Fruit fly (Drosophila melanogaster) whole organism, prepupa: ENCODE results near the gene CG31465.

Experiments used
- CG10669 ChIP-seq: fragments of 200-800 bp; sonication (Bioruptor generic); optimal IDR thresholded peaks from 3 replicates; lab custom pipeline; 2018; ENCODE audit warnings: missing biosample characterization, mild to moderate bottlenecking, missing genetic modification characterization, moderate library complexity
- CG11294 ChIP-seq: fragments of 200-800 bp; sonication (Bioruptor generic); IDR thresholded peaks from 2 replicates; pipeline ENCODE4 v1.3.6; 2022; ENCODE audit warnings: missing biosample characterization, missing genetic modification characterization
- CG15336 ChIP-seq: fragments of 200-800 bp; sonication (Bioruptor generic); IDR thresholded peaks from 2 replicates; pipeline ENCODE4 v1.3.6; 2022; ENCODE audit warnings: missing biosample characterization, missing genetic modification characterization
- CG16779 ChIP-seq: fragments of 200-800 bp; sonication (Bioruptor generic); optimal IDR thresholded peaks from 3 replicates; lab custom pipeline; 2017; ENCODE audit warnings: missing biosample characterization, mild to moderate bottlenecking, missing genetic modification characterization
- CG31627 ChIP-seq: fragments of 200-800 bp; sonication (Bioruptor generic); optimal IDR thresholded peaks from 3 replicates; lab custom pipeline; 2016; ENCODE audit warnings: missing biosample characterization, missing genetic modification characterization
- CG32006 ChIP-seq: fragments of 200-800 bp; sonication (Bioruptor generic); optimal IDR thresholded peaks from 3 replicates; lab custom pipeline; 2017; ENCODE audit warnings: missing biosample characterization, mild to moderate bottlenecking, missing genetic modification characterization
- CG34406 ChIP-seq: fragments of 200-800 bp; sonication (Bioruptor generic); optimal IDR thresholded peaks from 3 replicates; lab custom pipeline; 2016; ENCODE audit warnings: missing biosample characterization, missing genetic modification characterization
- CG4318 ChIP-seq: fragments of 200-800 bp; sonication (Bioruptor generic); optimal IDR thresholded peaks from 3 replicates; lab custom pipeline; 2017; ENCODE audit warnings: missing biosample characterization, mild to moderate bottlenecking, missing genetic modification characterization
- CG6163 ChIP-seq: fragments of 200-800 bp; sonication (Bioruptor generic); IDR thresholded peaks from 3 replicates; pipeline ENCODE4 v1.3.6; 2022; ENCODE audit warnings: missing biosample characterization, missing genetic modification characterization
- CG6276 ChIP-seq: fragments of 200-800 bp; sonication (Bioruptor generic); optimal IDR thresholded peaks from 2 replicates; lab custom pipeline; 2017; ENCODE audit warnings: missing biosample characterization, mild to moderate bottlenecking, missing genetic modification characterization
- CG6808 ChIP-seq: fragments of 200-800 bp; sonication (Bioruptor generic); optimal IDR thresholded peaks from 3 replicates; lab custom pipeline; 2017; ENCODE audit warnings: missing biosample characterization, missing genetic modification characterization, mild to moderate bottlenecking, moderate library complexity, missing genetic modification reagents
- CG7368 ChIP-seq: fragments of 200-800 bp; sonication (Bioruptor generic); optimal IDR thresholded peaks from 3 replicates; lab custom pipeline; 2016; ENCODE audit warnings: missing biosample characterization, missing genetic modification characterization
- CG8119 ChIP-seq: fragments of 200-800 bp; sonication (Bioruptor generic); IDR thresholded peaks from 3 replicates; pipeline ENCODE4 v1.3.6; 2022; ENCODE audit warnings: missing biosample characterization, missing genetic modification characterization
- CG8319 ChIP-seq: fragments of 200-800 bp; sonication (Bioruptor generic); optimal IDR thresholded peaks from 3 replicates; lab custom pipeline; 2016; ENCODE audit warnings: missing biosample characterization, missing genetic modification characterization
- CG8632 ChIP-seq: fragments of 200-800 bp; sonication (Bioruptor generic); optimal IDR thresholded peaks from 3 replicates; lab custom pipeline; 2016; ENCODE audit warnings: missing biosample characterization, missing genetic modification characterization
- CG9139 ChIP-seq: fragments of 200-800 bp; sonication (Bioruptor generic); optimal IDR thresholded peaks from 3 replicates; lab custom pipeline; 2017; ENCODE audit warnings: missing biosample characterization, mild to moderate bottlenecking, missing genetic modification characterization
- Eip78C ChIP-seq: fragments of 200-800 bp; sonication (Bioruptor generic); peaks from one replicate; lab custom pipeline; 2016; ENCODE audit warnings: missing biosample characterization, missing genetic modification characterization
- Eip93F ChIP-seq: fragments of 200-800 bp; sonication (Bioruptor generic); optimal IDR thresholded peaks from 2 replicates; lab custom pipeline; 2016; ENCODE audit warnings: missing biosample characterization, mild to moderate bottlenecking, missing genetic modification characterization
- Ets21C ChIP-seq: fragments of 200-800 bp; sonication (Bioruptor generic); optimal IDR thresholded peaks from 3 replicates; lab custom pipeline; 2016; ENCODE audit warnings: missing biosample characterization, missing genetic modification characterization
- Gug ChIP-seq: fragments of 200-800 bp; sonication (Bioruptor generic); IDR thresholded peaks from 2 replicates; pipeline ENCODE4 v1.3.6; 2022; ENCODE audit warnings: missing biosample characterization, missing genetic modification characterization
- Hr38 ChIP-seq: sonication (Bioruptor generic); optimal IDR thresholded peaks from 2 replicates; lab custom pipeline; 2016; ENCODE audit warnings: missing biosample characterization, missing genetic modification characterization
- OdsH ChIP-seq: fragments of 200-800 bp; sonication (Bioruptor generic); optimal IDR thresholded peaks from 3 replicates; lab custom pipeline; 2016; ENCODE audit warnings: missing biosample characterization, missing genetic modification characterization
- Smox ChIP-seq: fragments of 200-800 bp; sonication (Bioruptor generic); optimal IDR thresholded peaks from 3 replicates; lab custom pipeline; 2016; ENCODE audit warnings: missing biosample characterization, missing genetic modification characterization
- Sox102F ChIP-seq: fragments of 200-800 bp; sonication (Bioruptor generic); optimal IDR thresholded peaks from 2 replicates; lab custom pipeline; 2016; ENCODE audit warnings: missing biosample characterization, mild to moderate bottlenecking, missing genetic modification characterization
- Sox15 ChIP-seq: fragments of 200-800 bp; sonication (Bioruptor generic); optimal IDR thresholded peaks from 3 replicates; lab custom pipeline; 2016; ENCODE audit warnings: missing biosample characterization, missing genetic modification characterization
- achi ChIP-seq: fragments of 200-800 bp; sonication (Bioruptor generic); optimal IDR thresholded peaks from 3 replicates; lab custom pipeline; 2016; ENCODE audit warnings: missing biosample characterization, missing genetic modification characterization
- cyc ChIP-seq: fragments of 200-800 bp; sonication (Bioruptor generic); optimal IDR thresholded peaks from 3 replicates; lab custom pipeline; 2016; ENCODE audit warnings: missing biosample characterization, missing genetic modification characterization
- dsx ChIP-seq: fragments of 200-800 bp; optimal IDR thresholded peaks from 3 replicates; lab custom pipeline; 2019; ENCODE audit warnings: missing biosample characterization, mild to moderate bottlenecking, missing genetic modification characterization, moderate library complexity; ENCODE audit not compliant: poor library complexity, severe bottlenecking
- eg ChIP-seq: fragments of 200-800 bp; sonication (Bioruptor generic); IDR thresholded peaks from 3 replicates; pipeline ENCODE4 v1.3.6; 2022; ENCODE audit warnings: missing biosample characterization, missing genetic modification characterization
- fd59A ChIP-seq: fragments of 200-800 bp; sonication (Bioruptor generic); optimal IDR thresholded peaks from 2 replicates; lab custom pipeline; 2017; ENCODE audit warnings: missing biosample characterization, mild to moderate bottlenecking, missing genetic modification characterization, missing genetic modification reagents
- fd85E ChIP-seq: fragments of 200-800 bp; sonication (Bioruptor generic); optimal IDR thresholded peaks from 3 replicates; lab custom pipeline; 2016; ENCODE audit warnings: missing biosample characterization, missing genetic modification characterization
- fkh ChIP-seq: fragments of 200-800 bp; sonication (Bioruptor generic); optimal IDR thresholded peaks from 3 replicates; lab custom pipeline; 2017; ENCODE audit warnings: missing biosample characterization, mild to moderate bottlenecking, missing genetic modification characterization, moderate library complexity
- net ChIP-seq: fragments of 200-800 bp; sonication (Bioruptor generic); optimal IDR thresholded peaks from 3 replicates; lab custom pipeline; 2016; ENCODE audit warnings: missing biosample characterization, missing genetic modification characterization
- pdm3 ChIP-seq: fragments of 200-800 bp; sonication (Bioruptor generic); optimal IDR thresholded peaks from 3 replicates; lab custom pipeline; 2016; ENCODE audit warnings: missing biosample characterization, missing genetic modification characterization
- salr ChIP-seq, 2 experiments: fragments of 200-800 bp; sonication (Bioruptor generic); optimal IDR thresholded peaks; 3 replicates each; lab custom pipeline; 2016 to 2018; ENCODE audit warnings: missing biosample characterization in 2 of 2, missing genetic modification characterization in 2 of 2, mild to moderate bottlenecking in 1 of 2
- topi ChIP-seq: fragments of 200-800 bp; sonication (Bioruptor generic); optimal IDR thresholded peaks from 3 replicates; lab custom pipeline; 2016; ENCODE audit warnings: missing biosample characterization, missing genetic modification characterization

The CG31465 gene

dm6 chr3R:21870158-21870971 is 10.2 kb upstream of the CG31465 start, which contains the start of gene CG31431 (continued):
- TF ChIP-seq net (GFP tag; lab: Kevin White, UChicago) (peak; percentile 82), cyc (GFP tag; lab: Kevin White, UChicago) (peak; percentile 68), Smox (no peak), CG9139 (peak; percentile 74), salr (GFP tag; optimal IDR thresholded peaks at IDR 0.05; lab: Kevin White, UChicago) (peak; percentile 41 to 52), fd59A (GFP tag; lab: Kevin White, UChicago) (peak; percentile 75), achi (peak; percentile 79), pdm3 (peak; percentile 82), CG8632 (GFP tag; lab: Kevin White, UChicago) (peak; percentile 55), CG15336 (GFP tag; lab: Robert Waterston, UW) (peak; percentile 90), Sox102F (GFP tag; lab: Kevin White, UChicago) (peak; percentile 37), CG34406 (GFP tag; lab: Kevin White, UChicago) (peak; percentile 57), CG7368 (GFP tag; lab: Kevin White, UChicago) (peak; percentile 73), topi (GFP tag; lab: Kevin White, UChicago) (peak; percentile 67), Eip93F (no peak), CG6276 (GFP tag; lab: Kevin White, UChicago) (peak; percentile 86), CG31627 (GFP tag; lab: Kevin White, UChicago) (peak; percentile 56), CG10669 (GFP tag; lab: Kevin White, UChicago) (peak; percentile 82), eg (GFP tag; lab: Robert Waterston, UW) (peak; percentile 95), dsx (GFP tag; lab: Kevin White, UChicago) (peak; percentile 78), CG11294 (GFP tag; lab: Robert Waterston, UW) (peak; percentile 88), CG4318 (GFP tag; lab: Kevin White, UChicago) (peak; percentile 68), fd85E (no peak), CG6163 (GFP tag; lab: Robert Waterston, UW) (peak; percentile 92), CG16779 (tag; lab: Kevin White, UChicago) (peak; percentile 64), CG8319 (GFP tag; lab: Kevin White, UChicago) (peak; percentile 66), Hr38 (GFP tag; lab: Kevin White, UChicago) (peak; percentile 36), CG32006 (GFP tag; lab: Kevin White, UChicago) (peak; percentile 89), Gug (GFP tag; lab: Robert Waterston, UW) (peak; percentile 93), OdsH (GFP tag; lab: Kevin White, UChicago) (peak; percentile 84), CG6808 (peak; percentile 75), Ets21C (GFP tag; lab: Kevin White, UChicago) (peak; percentile 19), Sox15 (peak; percentile 62)

- peak; percentile 73 for TF ChIP-seq fkh (GFP tag; lab: Kevin White, UChicago)
- TF ChIP-seq Gug (GFP tag; lab: Robert Waterston, UW): no peak
- TF ChIP-seq Eip78C (GFP tag; lab: Kevin White, UChicago): peak; percentile 56
These were observed 9.2 kb upstream of the CG31465 start for dm6 chr3R:21871348-21871940.

- no peak for TF ChIP-seq net (GFP tag; lab: Kevin White, UChicago)
- TF ChIP-seq CG31627 (GFP tag; lab: Kevin White, UChicago): no peak
- no peak for TF ChIP-seq CG6808
- no peak for TF ChIP-seq eg (GFP tag; lab: Robert Waterston, UW)
- TF ChIP-seq CG8119 (GFP tag; lab: Robert Waterston, UW): no peak
- no peak for TF ChIP-seq cyc (GFP tag; lab: Kevin White, UChicago)
- TF ChIP-seq fd59A (GFP tag; lab: Kevin White, UChicago): no peak
- TF ChIP-seq dsx (GFP tag; lab: Kevin White, UChicago): no peak
- TF ChIP-seq CG32006 (GFP tag; lab: Kevin White, UChicago): no peak
These were observed 7.2 kb upstream of the CG31465 start, which contains the start of gene CG31178 for dm6 chr3R:21873439-21873838. Gene CG31178 (plus strand): TSS chr3R:21873739.
